Fruit fly (Drosophila melanogaster) whole organism, prepupa: ENCODE data around the gene PQBP1.

Source experiments
- Blimp-1 ChIP-seq: fragments of 200-800 bp; sonication (Bioruptor generic); optimal IDR thresholded peaks from 3 replicates; lab custom pipeline; 2017; ENCODE audit warnings: missing biosample characterization, missing genetic modification characterization, mild to moderate bottlenecking, moderate library complexity, missing genetic modification reagents
- CG10669 ChIP-seq: fragments of 200-800 bp; sonication (Bioruptor generic); optimal IDR thresholded peaks from 3 replicates; lab custom pipeline; 2018; ENCODE audit warnings: missing biosample characterization, mild to moderate bottlenecking, missing genetic modification characterization, moderate library complexity
- CG11294 ChIP-seq: fragments of 200-800 bp; sonication (Bioruptor generic); IDR thresholded peaks from 2 replicates; pipeline ENCODE4 v1.3.6; 2022; ENCODE audit warnings: missing biosample characterization, missing genetic modification characterization
- CG15336 ChIP-seq: fragments of 200-800 bp; sonication (Bioruptor generic); IDR thresholded peaks from 2 replicates; pipeline ENCODE4 v1.3.6; 2022; ENCODE audit warnings: missing biosample characterization, missing genetic modification characterization
- CG1621 ChIP-seq: fragments of 200-800 bp; sonication (Bioruptor generic); optimal IDR thresholded peaks from 3 replicates; lab custom pipeline; 2018; ENCODE audit warnings: missing biosample characterization, mild to moderate bottlenecking, missing genetic modification characterization
- CG16779 ChIP-seq: fragments of 200-800 bp; sonication (Bioruptor generic); optimal IDR thresholded peaks from 3 replicates; lab custom pipeline; 2017; ENCODE audit warnings: missing biosample characterization, mild to moderate bottlenecking, missing genetic modification characterization
- CG3032 ChIP-seq: fragments of 200-800 bp; optimal IDR thresholded peaks from 2 replicates; lab custom pipeline; 2019; ENCODE audit warnings: missing biosample characterization, mild to moderate bottlenecking, missing genetic modification characterization, moderate library complexity
- CG31627 ChIP-seq: fragments of 200-800 bp; sonication (Bioruptor generic); optimal IDR thresholded peaks from 3 replicates; lab custom pipeline; 2016; ENCODE audit warnings: missing biosample characterization, missing genetic modification characterization
- CG32006 ChIP-seq: fragments of 200-800 bp; sonication (Bioruptor generic); optimal IDR thresholded peaks from 3 replicates; lab custom pipeline; 2017; ENCODE audit warnings: missing biosample characterization, mild to moderate bottlenecking, missing genetic modification characterization
- CG34406 ChIP-seq: fragments of 200-800 bp; sonication (Bioruptor generic); optimal IDR thresholded peaks from 3 replicates; lab custom pipeline; 2016; ENCODE audit warnings: missing biosample characterization, missing genetic modification characterization
- CG4318 ChIP-seq: fragments of 200-800 bp; sonication (Bioruptor generic); optimal IDR thresholded peaks from 3 replicates; lab custom pipeline; 2017; ENCODE audit warnings: missing biosample characterization, mild to moderate bottlenecking, missing genetic modification characterization
- CG6792 ChIP-seq: fragments of 200-800 bp; sonication (Bioruptor generic); optimal IDR thresholded peaks from 3 replicates; lab custom pipeline; 2016; ENCODE audit warnings: missing biosample characterization, missing genetic modification characterization
- CG6808 ChIP-seq: fragments of 200-800 bp; sonication (Bioruptor generic); optimal IDR thresholded peaks from 3 replicates; lab custom pipeline; 2017; ENCODE audit warnings: missing biosample characterization, missing genetic modification characterization, mild to moderate bottlenecking, moderate library complexity, missing genetic modification reagents
- CG6854 ChIP-seq: fragments of 200-800 bp; sonication (Bioruptor generic); optimal IDR thresholded peaks from 2 replicates; lab custom pipeline; 2017; ENCODE audit warnings: missing biosample characterization, mild to moderate bottlenecking, missing genetic modification characterization
- CG7368 ChIP-seq: fragments of 200-800 bp; sonication (Bioruptor generic); optimal IDR thresholded peaks from 3 replicates; lab custom pipeline; 2016; ENCODE audit warnings: missing biosample characterization, missing genetic modification characterization
- CG8632 ChIP-seq: fragments of 200-800 bp; sonication (Bioruptor generic); optimal IDR thresholded peaks from 3 replicates; lab custom pipeline; 2016; ENCODE audit warnings: missing biosample characterization, missing genetic modification characterization
- CG9139 ChIP-seq: fragments of 200-800 bp; sonication (Bioruptor generic); optimal IDR thresholded peaks from 3 replicates; lab custom pipeline; 2017; ENCODE audit warnings: missing biosample characterization, mild to moderate bottlenecking, missing genetic modification characterization
- Eip75B ChIP-seq: fragments of 200-800 bp; sonication (Bioruptor generic); optimal IDR thresholded peaks from 3 replicates; lab custom pipeline; 2016; ENCODE audit warnings: missing biosample characterization, missing genetic modification characterization
- Eip78C ChIP-seq: fragments of 200-800 bp; sonication (Bioruptor generic); peaks from one replicate; lab custom pipeline; 2016; ENCODE audit warnings: missing biosample characterization, missing genetic modification characterization
- Eip93F ChIP-seq: fragments of 200-800 bp; sonication (Bioruptor generic); optimal IDR thresholded peaks from 2 replicates; lab custom pipeline; 2016; ENCODE audit warnings: missing biosample characterization, mild to moderate bottlenecking, missing genetic modification characterization
- Ets21C ChIP-seq: fragments of 200-800 bp; sonication (Bioruptor generic); optimal IDR thresholded peaks from 3 replicates; lab custom pipeline; 2016; ENCODE audit warnings: missing biosample characterization, missing genetic modification characterization
- Ets96B ChIP-seq: fragments of 200-800 bp; optimal IDR thresholded peaks from 2 replicates; lab custom pipeline; 2019; ENCODE audit warnings: missing biosample characterization, mild to moderate bottlenecking, missing genetic modification characterization, moderate library complexity
- Hr4 ChIP-seq: fragments of 200-800 bp; sonication (Bioruptor generic); optimal IDR thresholded peaks from 3 replicates; lab custom pipeline; 2016; ENCODE audit warnings: missing biosample characterization, missing genetic modification characterization
- Lpt ChIP-seq: fragments of 200-800 bp; sonication (Bioruptor generic); optimal IDR thresholded peaks from 3 replicates; lab custom pipeline; 2016; ENCODE audit warnings: missing biosample characterization, missing genetic modification characterization
- Met ChIP-seq: fragments of 200-800 bp; sonication (Bioruptor generic); optimal IDR thresholded peaks from 3 replicates; lab custom pipeline; 2016; ENCODE audit warnings: missing biosample characterization, missing genetic modification characterization
- Smox ChIP-seq: fragments of 200-800 bp; sonication (Bioruptor generic); optimal IDR thresholded peaks from 3 replicates; lab custom pipeline; 2016; ENCODE audit warnings: missing biosample characterization, missing genetic modification characterization
- Sox102F ChIP-seq: fragments of 200-800 bp; sonication (Bioruptor generic); optimal IDR thresholded peaks from 2 replicates; lab custom pipeline; 2016; ENCODE audit warnings: missing biosample characterization, mild to moderate bottlenecking, missing genetic modification characterization
- Sox14 ChIP-seq: fragments of 200-800 bp; sonication (Bioruptor generic); optimal IDR thresholded peaks from 3 replicates; lab custom pipeline; 2016; ENCODE audit warnings: missing biosample characterization, missing genetic modification characterization
- Sox15 ChIP-seq: fragments of 200-800 bp; sonication (Bioruptor generic); optimal IDR thresholded peaks from 3 replicates; lab custom pipeline; 2016; ENCODE audit warnings: missing biosample characterization, missing genetic modification characterization
- achi ChIP-seq: fragments of 200-800 bp; sonication (Bioruptor generic); optimal IDR thresholded peaks from 3 replicates; lab custom pipeline; 2016; ENCODE audit warnings: missing biosample characterization, missing genetic modification characterization
- dac ChIP-seq: fragments of 200-800 bp; sonication (Bioruptor generic); optimal IDR thresholded peaks from 2 replicates; lab custom pipeline; 2017; ENCODE audit warnings: missing biosample characterization, mild to moderate bottlenecking, missing genetic modification characterization
- dsx ChIP-seq: fragments of 200-800 bp; optimal IDR thresholded peaks from 3 replicates; lab custom pipeline; 2019; ENCODE audit warnings: missing biosample characterization, mild to moderate bottlenecking, missing genetic modification characterization, moderate library complexity; ENCODE audit not compliant: poor library complexity, severe bottlenecking
- eg ChIP-seq: fragments of 200-800 bp; sonication (Bioruptor generic); IDR thresholded peaks from 3 replicates; pipeline ENCODE4 v1.3.6; 2022; ENCODE audit warnings: missing biosample characterization, missing genetic modification characterization
- esn ChIP-seq: fragments of 200-800 bp; sonication (Bioruptor generic); optimal IDR thresholded peaks from 2 replicates; lab custom pipeline; 2016; ENCODE audit warnings: missing biosample characterization, mild to moderate bottlenecking, missing genetic modification characterization, moderate library complexity
- fd59A ChIP-seq: fragments of 200-800 bp; sonication (Bioruptor generic); optimal IDR thresholded peaks from 2 replicates; lab custom pipeline; 2017; ENCODE audit warnings: missing biosample characterization, mild to moderate bottlenecking, missing genetic modification characterization, missing genetic modification reagents
- fd85E ChIP-seq: fragments of 200-800 bp; sonication (Bioruptor generic); optimal IDR thresholded peaks from 3 replicates; lab custom pipeline; 2016; ENCODE audit warnings: missing biosample characterization, missing genetic modification characterization
- fkh ChIP-seq: fragments of 200-800 bp; sonication (Bioruptor generic); optimal IDR thresholded peaks from 3 replicates; lab custom pipeline; 2017; ENCODE audit warnings: missing biosample characterization, mild to moderate bottlenecking, missing genetic modification characterization, moderate library complexity
- net ChIP-seq: fragments of 200-800 bp; sonication (Bioruptor generic); optimal IDR thresholded peaks from 3 replicates; lab custom pipeline; 2016; ENCODE audit warnings: missing biosample characterization, missing genetic modification characterization
- pdm3 ChIP-seq: fragments of 200-800 bp; sonication (Bioruptor generic); optimal IDR thresholded peaks from 3 replicates; lab custom pipeline; 2016; ENCODE audit warnings: missing biosample characterization, missing genetic modification characterization
- salr ChIP-seq, 2 experiments: fragments of 200-800 bp; sonication (Bioruptor generic); optimal IDR thresholded peaks; 3 replicates each; lab custom pipeline; 2016 to 2018; ENCODE audit warnings: missing biosample characterization in 2 of 2, missing genetic modification characterization in 2 of 2, mild to moderate bottlenecking in 1 of 2
- spab ChIP-seq: fragments of 200-800 bp; sonication (Bioruptor generic); optimal IDR thresholded peaks from 2 replicates; lab custom pipeline; 2017; ENCODE audit warnings: missing biosample characterization, mild to moderate bottlenecking, missing genetic modification characterization, missing genetic modification reagents
- ss ChIP-seq, 2 experiments: fragments of 200-800 bp; sonication (Bioruptor generic); optimal IDR thresholded peaks; 2 replicates in 1 of 2; 3 replicates in 1 of 2; lab custom pipeline; 2017 to 2018; ENCODE audit warnings: mild to moderate bottlenecking in 2 of 2, missing biosample characterization in 2 of 2, missing genetic modification characterization in 2 of 2, moderate library complexity in 1 of 2
- svp ChIP-seq: fragments of 200-800 bp; sonication (Bioruptor generic); peaks from one replicate; lab custom pipeline; 2016; ENCODE audit warnings: missing biosample characterization, missing genetic modification characterization
- topi ChIP-seq: fragments of 200-800 bp; sonication (Bioruptor generic); optimal IDR thresholded peaks from 3 replicates; lab custom pipeline; 2016; ENCODE audit warnings: missing biosample characterization, missing genetic modification characterization

The PQBP1 gene

DNA sequence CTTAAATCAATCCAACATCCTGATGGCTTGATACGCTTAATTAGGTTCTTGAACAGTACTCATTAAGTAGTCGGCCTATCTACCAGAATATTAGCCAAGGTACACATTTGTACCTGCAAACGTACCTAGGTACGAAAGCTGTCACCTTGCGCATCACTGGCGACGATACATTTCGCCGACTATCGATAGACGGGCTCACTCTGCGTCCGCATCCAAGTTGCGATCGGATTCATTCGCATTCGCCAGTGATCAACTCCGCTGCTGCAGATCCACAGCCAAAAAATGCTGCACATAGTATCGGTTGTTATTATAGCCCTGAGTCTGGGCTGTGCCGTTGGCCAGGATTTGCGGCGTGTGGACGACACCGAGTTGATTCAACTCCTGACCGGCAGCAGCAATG lies 18.1 kb upstream of the PQBP1 start, which contains the start of gene CG11790:
Gene CG11790, plus strand, starts transcription at position 203 of the 400 bp plus-strand sequence.
- TF ChIP-seq CG1621 (tag; lab: Kevin White, UChicago) (peak; percentile 54), topi (GFP tag; lab: Kevin White, UChicago) (peak; percentile 11), Eip78C (GFP tag; lab: Kevin White, UChicago) (peak; percentile 22), Eip93F (GFP tag; lab: Kevin White, UChicago) (no peak), CG31627 (GFP tag; lab: Kevin White, UChicago) (no peak), Eip75B (peak; percentile 11), CG6854 (GFP tag; lab: Kevin White, UChicago) (peak; percentile 5), esn (GFP tag; lab: Kevin White, UChicago) (peak; percentile 34), dac (GFP tag; lab: Kevin White, UChicago) (no peak)
- TF ChIP-seq, all 60 proteins: peak for 6

- TF ChIP-seq CG10669 (GFP tag; lab: Kevin White, UChicago), result no peak
- TF ChIP-seq CG8632 (GFP tag; lab: Kevin White, UChicago), result no peak
- TF ChIP-seq CG34406 (GFP tag; lab: Kevin White, UChicago), result no peak
- no peak for TF ChIP-seq net (GFP tag; lab: Kevin White, UChicago)
- no peak for TF ChIP-seq dac (GFP tag; lab: Kevin White, UChicago)
- no peak for TF ChIP-seq Smox (GFP tag; lab: Kevin White, UChicago)
- no peak for TF ChIP-seq eg (GFP tag; lab: Robert Waterston, UW)
- no peak for TF ChIP-seq CG32006 (GFP tag; lab: Kevin White, UChicago)
- no peak for TF ChIP-seq CG15336
- no peak for TF ChIP-seq CG16779 (tag; lab: Kevin White, UChicago)
- no peak for TF ChIP-seq CG6854 (GFP tag; lab: Kevin White, UChicago)
- no peak for TF ChIP-seq CG6808
These were observed 16.2 kb upstream of the PQBP1 start, which contains the start of gene CG11791 for dm6 chr3R:25049383-25049741. Gene CG11791, plus strand, starts transcription at chr3R:25049616.

- TF ChIP-seq Ets96B (tag; lab: Kevin White, UChicago) (peak; percentile 14), CG4318 (GFP tag; lab: Kevin White, UChicago) (no peak), svp (no peak), fd59A (GFP tag; lab: Kevin White, UChicago) (no peak), Sox14 (GFP tag; lab: Kevin White, UChicago) (peak; percentile 47), dsx (GFP tag; lab: Kevin White, UChicago) (peak; percentile 8), Eip78C (GFP tag; lab: Kevin White, UChicago) (peak; percentile 89), CG3032 (tag; lab: Kevin White, UChicago) (no peak), CG31627 (GFP tag; lab: Kevin White, UChicago) (no peak), CG9139 (GFP tag; lab: Kevin White, UChicago) (no peak), Met (GFP tag; lab: Kevin White, UChicago) (peak; percentile 31), esn (GFP tag; lab: Kevin White, UChicago) (peak; percentile 42), Sox102F (GFP tag; lab: Kevin White, UChicago) (peak; percentile 37), pdm3 (GFP tag; lab: Kevin White, UChicago) (no peak), CG11294 (no peak), CG6854 (GFP tag; lab: Kevin White, UChicago) (peak; percentile 66), salr (GFP tag; optimal IDR thresholded peaks at IDR 0.05; lab: Kevin White, UChicago) (no peak), net (GFP tag; lab: Kevin White, UChicago) (no peak), spab (GFP tag; lab: Kevin White, UChicago) (peak; percentile 34), CG7368 (GFP tag; lab: Kevin White, UChicago) (peak; percentile 5), Eip93F (GFP tag; lab: Kevin White, UChicago) (peak; percentile 80), Eip75B (peak; percentile 16), achi (GFP tag; lab: Kevin White, UChicago) (no peak), Lpt (peak; percentile 69), fd85E (GFP tag; lab: Kevin White, UChicago) (peak; percentile 79), Hr4 (GFP tag; lab: Kevin White, UChicago) (no peak), ss (GFP tag; optimal IDR thresholded peaks at IDR 0.05; lab: Kevin White, UChicago) (peak; percentile 71 to 75), CG6792 (GFP tag; lab: Kevin White, UChicago) (no peak), CG15336 (no peak), Smox (GFP tag; lab: Kevin White, UChicago) (no peak), Sox15 (no peak), topi (GFP tag; lab: Kevin White, UChicago) (no peak), Blimp-1 (GFP tag; lab: Kevin White, UChicago) (peak; percentile 54), fkh (peak; percentile 35), Ets21C (no peak)
These were observed 15.7 kb upstream of the PQBP1 start for dm6 chr3R:25049742-25050517.
